Worm (Caenorhabditis elegans): Measurements from ENCODE around the gene T25B2.2.

DNA sequence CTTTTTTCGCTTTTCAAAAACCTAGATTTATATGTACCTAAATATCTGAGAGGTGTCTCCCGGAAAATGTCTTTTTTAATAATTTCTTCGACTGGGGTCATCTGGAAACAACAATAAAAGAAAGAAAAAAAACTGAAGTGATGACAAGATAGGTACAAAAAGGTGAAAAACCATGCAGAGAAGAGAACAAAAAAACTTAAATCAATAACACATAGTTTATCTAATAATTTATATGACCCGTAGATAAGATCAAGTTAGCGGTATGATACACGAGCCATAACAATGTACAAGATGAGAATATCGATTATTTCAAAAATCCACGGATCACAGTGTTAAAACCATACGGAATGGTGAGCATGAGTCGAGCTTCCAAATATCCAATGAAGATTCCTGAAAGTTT, 36.9 kb downstream of the T25B2.2 start, which contains the start of gene mtp-18:
- TF ChIP-seq bed-1 (GFP tag; IDR thresholded peaks at IDR 0.05) (no peak), dox-1 (GFP tag; IDR thresholded peaks at IDR 0.05) (no peak), C06A6.2 (GFP tag; conservative IDR thresholded peaks at IDR 0.05) (no peak), rpc-1 (optimal IDR thresholded peaks at IDR 0.05) (no peak), rpc-1 (tag; optimal IDR thresholded peaks at IDR 0.05) (no peak), ceh-100 (GFP tag; IDR thresholded peaks at IDR 0.05) (no peak), hmg-20 (GFP tag; IDR thresholded peaks at IDR 0.05) (no peak), ama-1 (optimal IDR thresholded peaks at IDR 0.05) (no peak), ama-1 (GFP tag; optimal IDR thresholded peaks at IDR 0.05) (no peak), cebp-2 (GFP tag; IDR thresholded peaks at IDR 0.05) (no peak), dpl-1 (GFP tag; optimal IDR thresholded peaks at IDR 0.05) (no peak)

All from whole organism, young adult.